Fruit fly (Drosophila melanogaster) whole organism, wandering third instar larva: Measurements from ENCODE around the gene Ugt37C2.

Experiments used
- OdsH ChIP-seq: fragments of 200-800 bp; sonication (Bioruptor generic); optimal IDR thresholded peaks from 2 replicates; lab custom pipeline; 2016; ENCODE audit warnings: missing biosample characterization, mild to moderate bottlenecking, missing genetic modification characterization
- usp ChIP-seq: fragments of >200 bp; optimal IDR thresholded peaks from 2 replicates; lab custom pipeline; 2017; ENCODE audit warnings: missing biosample characterization, missing genetic modification characterization

DNA sequence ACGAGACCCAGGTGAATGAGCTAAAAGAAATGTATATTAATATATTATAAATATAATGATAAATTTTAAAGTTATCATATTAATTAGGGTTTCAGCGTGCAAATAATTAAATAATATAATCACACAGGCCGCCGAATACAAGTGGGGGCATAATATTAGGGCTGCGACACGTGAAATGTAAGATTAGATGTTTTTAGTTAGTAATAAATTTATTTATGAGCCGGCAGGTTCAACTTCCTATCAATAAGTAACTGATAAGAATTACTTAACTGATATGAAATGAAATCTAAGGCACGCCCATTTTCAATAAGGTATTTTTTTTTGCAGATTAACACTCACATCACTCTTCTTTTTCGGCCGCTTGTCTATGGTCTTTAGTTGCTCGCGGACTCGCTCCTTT lies 4.1 kb upstream of the Ugt37C2 start:
- TF ChIP-seq usp = no peak
- no peak for TF ChIP-seq OdsH
